Fruit fly (Drosophila melanogaster) whole organism, prepupa: ENCODE results near the gene CG9953.

Experiments
- CG3032 ChIP-seq: fragments of 200-800 bp; optimal IDR thresholded peaks from 2 replicates; lab custom pipeline; 2019; ENCODE audit warnings: missing biosample characterization, mild to moderate bottlenecking, missing genetic modification characterization, moderate library complexity
- Gug ChIP-seq: fragments of 200-800 bp; sonication (Bioruptor generic); IDR thresholded peaks from 2 replicates; pipeline ENCODE4 v1.3.6; 2022; ENCODE audit warnings: missing biosample characterization, missing genetic modification characterization
- Lpt ChIP-seq: fragments of 200-800 bp; sonication (Bioruptor generic); optimal IDR thresholded peaks from 3 replicates; lab custom pipeline; 2016; ENCODE audit warnings: missing biosample characterization, missing genetic modification characterization
- achi ChIP-seq: fragments of 200-800 bp; sonication (Bioruptor generic); optimal IDR thresholded peaks from 3 replicates; lab custom pipeline; 2016; ENCODE audit warnings: missing biosample characterization, missing genetic modification characterization

DNA sequence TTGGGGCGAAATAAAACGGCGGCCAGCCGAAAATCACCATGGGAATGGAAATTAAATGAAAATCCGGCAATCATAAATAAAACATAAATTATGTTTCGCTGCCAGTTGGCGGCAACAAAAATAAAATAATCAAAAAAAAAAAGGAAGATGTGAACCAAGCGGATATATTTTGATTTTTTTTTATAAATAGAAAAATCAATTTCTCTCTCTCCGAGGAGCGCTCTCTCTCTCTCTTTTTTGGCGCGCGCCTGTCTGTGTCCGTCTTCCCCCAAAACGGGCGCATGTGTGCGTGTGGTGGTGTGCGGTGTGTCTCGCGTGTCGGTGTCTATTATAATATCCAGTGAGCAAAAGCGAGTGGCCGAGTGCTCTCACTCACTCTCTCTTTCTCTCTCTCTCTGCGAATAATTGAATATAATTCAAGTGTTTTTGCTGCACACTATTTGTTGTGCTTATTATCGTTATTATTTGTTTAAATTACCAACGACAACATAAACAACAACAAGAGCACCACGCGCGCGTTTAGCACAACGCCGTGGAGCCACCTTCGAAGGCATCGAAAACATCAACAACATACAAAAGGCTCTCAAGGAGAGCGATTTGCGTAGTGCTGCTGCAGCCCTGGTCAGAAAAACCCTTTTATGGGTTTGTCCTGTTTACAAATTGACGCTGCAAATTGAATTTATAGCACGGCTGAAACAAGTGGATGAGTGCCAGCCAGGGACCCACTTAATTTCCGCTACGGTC lies 26.1 kb upstream of the CG9953 start:
- TF ChIP-seq Lpt (GFP tag; lab: Kevin White, UChicago) = no peak
- no peak for TF ChIP-seq Gug (GFP tag; lab: Robert Waterston, UW)
- TF ChIP-seq CG3032 = no peak
- TF ChIP-seq achi (GFP tag; lab: Kevin White, UChicago) = no peak
